Worm (Caenorhabditis elegans): ENCODE measurements around the gene ergo-1.

ce11 chrV:969005-969562, 39.5 kb upstream of the ergo-1 start:
- TF ChIP-seq ahr-1 (tag; optimal IDR thresholded peaks at IDR 0.05) (no peak), pqm-1 (tag; optimal IDR thresholded peaks at IDR 0.05) (no peak), fax-1 (tag; optimal IDR thresholded peaks at IDR 0.05) (no peak), hlh-30 (tag; optimal IDR thresholded peaks at IDR 0.05; ENCODE audit: insufficient read depth) (no peak), elt-4 (tag; optimal IDR thresholded peaks at IDR 0.05) (no peak)

Measured in whole organism, late embryonic.